Worm (Caenorhabditis elegans): ENCODE data around the gene his-41.

his-41 gene

DNA sequence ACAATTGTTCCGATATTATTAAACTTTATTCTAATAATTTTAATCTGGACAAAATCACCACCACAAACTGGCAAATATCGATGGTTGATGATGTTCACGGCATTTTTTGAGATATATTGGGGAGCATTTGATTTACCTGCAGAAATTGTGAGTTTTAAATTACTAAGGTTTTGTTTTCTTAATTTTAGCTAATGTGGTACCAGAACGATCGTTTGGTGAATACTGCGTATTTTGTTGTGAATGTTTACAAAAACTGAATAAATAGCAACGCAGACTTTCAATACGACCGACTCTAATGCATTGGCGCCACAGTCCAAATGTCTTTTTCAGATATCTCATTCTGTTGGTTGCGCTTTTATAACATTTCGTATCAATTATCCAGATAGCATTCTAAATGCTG, 23.6 kb upstream of the his-41 start:
- TF ChIP-seq ceh-14 (tag; optimal IDR thresholded peaks at IDR 0.05) (no peak), tbx-7 (tag; optimal IDR thresholded peaks at IDR 0.05) (no peak), elt-4 (tag; optimal IDR thresholded peaks at IDR 0.05) (no peak), unc-55 (GFP tag; optimal IDR thresholded peaks at IDR 0.05) (no peak), ceh-19 (GFP tag; optimal IDR thresholded peaks at IDR 0.05) (no peak), pha-4 (tag; optimal IDR thresholded peaks at IDR 0.05) (no peak), fkh-10 (GFP tag; optimal IDR thresholded peaks at IDR 0.05) (no peak), ceh-45 (GFP tag; IDR thresholded peaks at IDR 0.05) (no peak), hlh-15 (tag; optimal IDR thresholded peaks at IDR 0.05) (no peak), hlh-8 (tag; optimal IDR thresholded peaks at IDR 0.05) (no peak), fkh-6 (tag; optimal IDR thresholded peaks at IDR 0.05) (no peak), F13H6.1 (tag; optimal IDR thresholded peaks at IDR 0.05) (no peak), ama-1 (optimal IDR thresholded peaks at IDR 0.05) (no peak), tbx-2 (tag; optimal IDR thresholded peaks at IDR 0.05) (no peak), K02D7.2 (tag; optimal IDR thresholded peaks at IDR 0.05) (no peak)

DNA sequence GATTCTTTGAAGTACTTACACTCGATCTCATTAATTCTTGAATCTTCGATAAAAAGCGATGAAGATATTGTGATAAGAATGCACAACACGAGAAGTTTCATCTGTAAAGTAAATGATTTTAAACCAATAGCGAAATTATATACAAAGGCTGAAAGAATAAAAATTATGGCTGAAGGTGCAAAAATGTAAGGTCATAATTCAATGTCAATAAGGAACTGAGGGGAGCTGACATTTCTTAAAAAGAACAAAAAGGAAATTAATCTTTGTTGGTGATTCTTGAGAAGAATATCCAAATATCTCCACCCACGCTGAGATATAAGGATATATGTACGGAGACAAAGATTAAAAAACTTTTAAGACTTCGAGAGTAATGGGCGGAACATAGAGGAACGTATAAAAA, 21.2 kb upstream of the his-41 start, which contains the start of gene C50F4.9:
Gene C50F4.9 (minus strand): TSS at position 101 of the 400 bp plus-strand sequence.
- TF ChIP-seq fkh-10 (GFP tag; optimal IDR thresholded peaks at IDR 0.05) (no peak), Y22D7AL.16 (tag; optimal IDR thresholded peaks at IDR 0.05) (no peak), pha-4 (tag; optimal IDR thresholded peaks at IDR 0.05) (no peak), ceh-45 (GFP tag; IDR thresholded peaks at IDR 0.05) (no peak), ceh-19 (GFP tag; optimal IDR thresholded peaks at IDR 0.05) (no peak), K09A11.1 (tag; optimal IDR thresholded peaks at IDR 0.05; ENCODE audit: insufficient read depth) (no peak), fax-1 (tag; optimal IDR thresholded peaks at IDR 0.05) (no peak), pha-2 (tag; optimal IDR thresholded peaks at IDR 0.05) (no peak), madf-2 (tag; optimal IDR thresholded peaks at IDR 0.05) (no peak), che-1 (tag; optimal IDR thresholded peaks at IDR 0.05) (no peak), lin-11 (tag; optimal IDR thresholded peaks at IDR 0.05) (no peak), dmd-4 (tag; optimal IDR thresholded peaks at IDR 0.05; ENCODE audit: borderline replicate concordance) (no peak), unc-86 (tag; optimal IDR thresholded peaks at IDR 0.05) (no peak), hlh-15 (tag; optimal IDR thresholded peaks at IDR 0.05) (no peak), unc-55 (GFP tag; optimal IDR thresholded peaks at IDR 0.05) (no peak), ceh-24 (tag; optimal IDR thresholded peaks at IDR 0.05) (no peak), nfya-1 (tag; optimal IDR thresholded peaks at IDR 0.05) (no peak), C08G9.2 (tag; optimal IDR thresholded peaks at IDR 0.05) (no peak)

DNA sequence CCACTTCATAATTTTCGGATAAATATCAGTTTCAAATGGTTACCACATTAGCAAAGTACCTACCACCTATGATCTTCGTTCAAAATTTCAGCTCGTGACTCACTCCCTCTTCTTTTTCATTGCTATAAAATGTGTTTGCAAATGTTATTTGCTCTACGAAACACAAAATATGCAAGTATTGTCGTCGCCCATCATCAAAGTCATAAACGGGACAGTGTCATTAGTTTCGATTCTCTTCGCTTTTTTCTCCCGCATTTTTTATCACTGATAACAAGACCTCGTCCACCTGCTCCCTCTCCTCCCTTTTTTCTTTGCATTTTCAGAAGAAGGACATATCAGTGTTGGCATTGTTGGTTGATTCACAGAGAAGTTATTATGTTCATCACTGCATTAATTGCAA, 18.9 kb upstream of the his-41 start, which contains the start of gene C50F4.1:
Gene C50F4.1 (plus strand): TSS at position 324 of the 400 bp plus-strand sequence.
- TF ChIP-seq dmd-4 (tag; optimal IDR thresholded peaks at IDR 0.05; ENCODE audit: borderline replicate concordance) (no peak), pha-4 (tag; optimal IDR thresholded peaks at IDR 0.05) (no peak), fkh-10 (GFP tag; optimal IDR thresholded peaks at IDR 0.05) (no peak), ceh-31 (tag; optimal IDR thresholded peaks at IDR 0.05) (no peak), sox-2 (GFP tag; IDR thresholded peaks at IDR 0.05) (no peak), lim-6 (tag; optimal IDR thresholded peaks at IDR 0.05) (no peak)

DNA sequence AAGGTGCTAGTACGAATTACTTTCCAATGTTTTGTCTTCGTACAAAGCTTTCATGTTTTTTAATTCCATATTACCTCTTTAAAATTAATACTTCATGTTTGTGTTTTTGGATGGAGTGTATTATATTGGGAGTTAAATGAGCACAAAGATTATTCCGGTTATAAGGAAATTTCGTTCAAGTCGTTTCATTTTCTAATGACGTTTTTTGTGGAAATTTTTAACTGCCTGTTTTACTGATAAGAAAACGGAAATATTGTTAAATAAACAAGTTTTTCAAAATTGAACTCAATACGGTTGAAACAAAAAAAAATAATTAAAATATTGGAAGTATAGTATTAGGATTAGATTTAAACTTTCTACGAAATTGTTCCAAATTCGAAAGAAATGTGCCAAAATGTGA, 18.0 kb upstream of the his-41 start:
- TF ChIP-seq fkh-10 (GFP tag; optimal IDR thresholded peaks at IDR 0.05) (no peak), ceh-14 (tag; optimal IDR thresholded peaks at IDR 0.05) (no peak), hlh-13 (GFP tag; optimal IDR thresholded peaks at IDR 0.05) (no peak), gmeb-2 (tag; optimal IDR thresholded peaks at IDR 0.05) (no peak), Y22D7AL.16 (tag; optimal IDR thresholded peaks at IDR 0.05) (no peak), syd-9 (tag; optimal IDR thresholded peaks at IDR 0.05) (no peak), sox-2 (GFP tag; IDR thresholded peaks at IDR 0.05) (no peak), unc-55 (GFP tag; optimal IDR thresholded peaks at IDR 0.05) (no peak), F13H6.1 (tag; optimal IDR thresholded peaks at IDR 0.05) (no peak), eyg-1 (tag; optimal IDR thresholded peaks at IDR 0.05) (no peak), ceh-2 (tag; optimal IDR thresholded peaks at IDR 0.05) (no peak), nhr-11 (tag; optimal IDR thresholded peaks at IDR 0.05) (no peak), ceh-30 (tag; optimal IDR thresholded peaks at IDR 0.05) (no peak), ama-1 (optimal IDR thresholded peaks at IDR 0.05) (no peak), pha-4 (tag; optimal IDR thresholded peaks at IDR 0.05) (no peak), ceh-6 (GFP tag; optimal IDR thresholded peaks at IDR 0.05) (no peak), pax-1 (tag; optimal IDR thresholded peaks at IDR 0.05) (no peak), T23F11.4 (GFP tag; optimal IDR thresholded peaks at IDR 0.05) (no peak), unc-86 (tag; optimal IDR thresholded peaks at IDR 0.05) (no peak), ref-2 (tag; optimal IDR thresholded peaks at IDR 0.05) (no peak)

Data from whole organism, late embryonic.